Worm (Caenorhabditis elegans) whole organism, young adult: ENCODE measurements around the gene rol-6.

Experiments
- B0336.3 ChIP-seq: fragments of 200-800 bp; sonication (Bioruptor generic); IDR thresholded peaks from 2 replicates; pipeline ENCODE4 v1.3.6; 2022; ENCODE audit warnings: missing genetic modification characterization, missing compliant biosample characterization
- F10E7.11 ChIP-seq: sonication (generic microtip); optimal IDR thresholded peaks from 2 replicates; lab custom pipeline; 2017; ENCODE audit warnings: mild to moderate bottlenecking, missing genetic modification characterization, moderate library complexity, missing compliant biosample characterization
- F23B12.7 ChIP-seq: sonication (generic microtip); optimal IDR thresholded peaks from 2 replicates; lab custom pipeline; 2017; ENCODE audit warnings: missing genetic modification characterization, mild to moderate bottlenecking, missing compliant biosample characterization, antibody characterized with exemption, moderate library complexity; ENCODE audit not compliant: insufficient read depth
- F37B4.10 ChIP-seq: fragments of 200-800 bp; sonication (Bioruptor generic); IDR thresholded peaks from 2 replicates; pipeline ENCODE4 v1.3.6; 2022; ENCODE audit warnings: missing genetic modification characterization, missing compliant biosample characterization
- F55B11.4 ChIP-seq: sonication (generic microtip); optimal IDR thresholded peaks from 2 replicates; lab custom pipeline; 2016; ENCODE audit warnings: missing compliant biosample characterization, missing genetic modification characterization, borderline replicate concordance; ENCODE audit not compliant: insufficient read depth
- F57A8.1 ChIP-seq: fragments of 200-800 bp; sonication (Bioruptor generic); optimal IDR thresholded peaks from 2 replicates; lab custom pipeline; 2018; ENCODE audit warnings: mild to moderate bottlenecking, missing genetic modification characterization, moderate library complexity, missing compliant biosample characterization
- K11D2.4 ChIP-seq: fragments of 200-800 bp; sonication (Bioruptor generic); IDR thresholded peaks from 2 replicates; pipeline ENCODE4 v1.3.6; 2022; ENCODE audit warnings: missing genetic modification reagents, missing genetic modification characterization, missing compliant biosample characterization
- T26A5.8 ChIP-seq: sonication (generic microtip); optimal IDR thresholded peaks from 2 replicates; lab custom pipeline; 2016; ENCODE audit warnings: missing genetic modification characterization, missing compliant biosample characterization
- Y95B8A.8 ChIP-seq: fragments of 200-800 bp; sonication (Bioruptor generic); IDR thresholded peaks from 2 replicates; pipeline ENCODE4 v1.3.6; 2022; ENCODE audit warnings: missing genetic modification reagents, missing genetic modification characterization, missing compliant biosample characterization
- atf-7 ChIP-seq: sonication (generic microtip); optimal IDR thresholded peaks from 2 replicates; lab custom pipeline; 2017; ENCODE audit warnings: mild to moderate bottlenecking, missing genetic modification characterization, missing compliant biosample characterization
- athp-1 ChIP-seq: sonication (generic microtip); optimal IDR thresholded peaks from 2 replicates; lab custom pipeline; 2017; ENCODE audit warnings: mild to moderate bottlenecking, missing genetic modification characterization, missing compliant biosample characterization
- attf-3 ChIP-seq: fragments of 200-800 bp; sonication (Bioruptor generic); conservative IDR thresholded peaks from 2 replicates; pipeline ENCODE4 v1.3.6; 2022; ENCODE audit warnings: missing genetic modification reagents, missing genetic modification characterization, missing compliant biosample characterization
- attf-6 ChIP-seq: fragments of 200-800 bp; sonication (Bioruptor generic); IDR thresholded peaks from 2 replicates; pipeline ENCODE4 v1.3.6; 2022; ENCODE audit warnings: missing genetic modification reagents, missing genetic modification characterization, missing compliant biosample characterization
- ceh-27 ChIP-seq: fragments of 200-800 bp; sonication (Bioruptor generic); optimal IDR thresholded peaks from 2 replicates; lab custom pipeline; 2018; ENCODE audit warnings: mild to moderate bottlenecking, missing genetic modification characterization, moderate library complexity, missing compliant biosample characterization
- ceh-40 ChIP-seq: fragments of 200-800 bp; sonication (Bioruptor generic); IDR thresholded peaks from 2 replicates; pipeline ENCODE4 v1.3.6; 2022; ENCODE audit warnings: missing genetic modification characterization, missing compliant biosample characterization
- ceh-58 ChIP-seq: fragments of 200-800 bp; sonication (Bioruptor generic); IDR thresholded peaks from 2 replicates; pipeline ENCODE4 v1.3.6; 2022; ENCODE audit warnings: missing genetic modification characterization, missing compliant biosample characterization
- ceh-91 ChIP-seq: fragments of 200-800 bp; sonication (Bioruptor generic); IDR thresholded peaks from 2 replicates; pipeline ENCODE4 v1.3.6; 2022; ENCODE audit warnings: missing genetic modification reagents, missing genetic modification characterization, missing compliant biosample characterization
- chd-7 ChIP-seq: sonication (generic microtip); optimal IDR thresholded peaks from 2 replicates; lab custom pipeline; 2016; ENCODE audit warnings: mild to moderate bottlenecking, missing genetic modification characterization, moderate library complexity, missing compliant biosample characterization
- dpff-1 ChIP-seq: sonication (generic microtip); optimal IDR thresholded peaks from 2 replicates; lab custom pipeline; 2017; ENCODE audit warnings: mild to moderate bottlenecking, missing genetic modification characterization, missing compliant biosample characterization
- fkh-3 ChIP-seq: sonication (generic microtip); optimal IDR thresholded peaks from 2 replicates; lab custom pipeline; 2016; ENCODE audit warnings: mild to moderate bottlenecking, missing genetic modification characterization, missing compliant biosample characterization
- him-1 ChIP-seq: sonication (generic microtip); optimal IDR thresholded peaks from 2 replicates; lab custom pipeline; 2016; ENCODE audit warnings: missing genotype, missing genetic modification reagents, missing genetic modification characterization, missing compliant biosample characterization
- hmg-20 ChIP-seq: fragments of 200-800 bp; sonication (Bioruptor generic); IDR thresholded peaks from 2 replicates; pipeline ENCODE4 v1.3.6; 2022; ENCODE audit warnings: missing genetic modification reagents, missing genetic modification characterization, missing compliant biosample characterization
- hrde-1 ChIP-seq: sonication (generic microtip); optimal IDR thresholded peaks from 2 replicates; lab custom pipeline; 2016; ENCODE audit warnings: missing genetic modification characterization, mild to moderate bottlenecking, missing compliant biosample characterization, moderate library complexity, missing genotype, missing genetic modification reagents, borderline replicate concordance
- hsf-1 ChIP-seq: fragments of 200-800 bp; sonication (Bioruptor generic); IDR thresholded peaks from 2 replicates; pipeline ENCODE4 v1.3.6; 2022; ENCODE audit warnings: missing genetic modification reagents, missing genetic modification characterization, missing compliant biosample characterization
- lag-1 ChIP-seq: fragments of 200-800 bp; sonication (Bioruptor generic); IDR thresholded peaks from 2 replicates; pipeline ENCODE4 v1.3.6; 2022; ENCODE audit warnings: missing genetic modification reagents, missing genetic modification characterization, missing compliant biosample characterization
- let-607 ChIP-seq, 2 experiments: fragments of 200-800 bp in 1 of 2; sonication (Bioruptor generic) in 1 of 2; sonication (generic microtip) in 1 of 2; optimal IDR thresholded peaks; 2 replicates each; lab custom pipeline; 2016 to 2018; ENCODE audit warnings: mild to moderate bottlenecking in 2 of 2, missing compliant biosample characterization in 2 of 2, missing genetic modification characterization in 2 of 2, moderate library complexity in 2 of 2, missing genotype in 1 of 2
- lin-26 ChIP-seq: fragments of 200-800 bp; sonication (Bioruptor generic); IDR thresholded peaks from 2 replicates; pipeline ENCODE4 v1.3.6; 2022; ENCODE audit warnings: missing genetic modification reagents, missing genetic modification characterization, missing compliant biosample characterization
- lsy-27 ChIP-seq: sonication (generic microtip); optimal IDR thresholded peaks from 2 replicates; lab custom pipeline; 2017; ENCODE audit warnings: missing genetic modification characterization, mild to moderate bottlenecking, missing compliant biosample characterization, antibody characterized with exemption, missing genotype, borderline replicate concordance; ENCODE audit not compliant: insufficient read depth
- madf-3 ChIP-seq: fragments of 200-800 bp; sonication (Bioruptor generic); IDR thresholded peaks from 2 replicates; pipeline ENCODE4 v1.3.6; 2022; ENCODE audit warnings: missing genetic modification reagents, missing genetic modification characterization, missing compliant biosample characterization
- mel-28 ChIP-seq: sonication (generic microtip); optimal IDR thresholded peaks from 2 replicates; lab custom pipeline; 2016; ENCODE audit warnings: borderline replicate concordance, mild to moderate bottlenecking, missing genetic modification characterization, missing compliant biosample characterization
- mes-4 ChIP-seq: sonication (generic microtip); optimal IDR thresholded peaks from 2 replicates; lab custom pipeline; 2016; ENCODE audit warnings: missing genotype, missing genetic modification characterization, missing compliant biosample characterization
- mxl-1 ChIP-seq: sonication (generic microtip); optimal IDR thresholded peaks from 2 replicates; lab custom pipeline; 2016; ENCODE audit warnings: missing genetic modification characterization, missing compliant biosample characterization
- nfya-2 ChIP-seq: fragments of 200-800 bp; sonication (Bioruptor generic); IDR thresholded peaks from 2 replicates; pipeline ENCODE4 v1.3.6; 2022; ENCODE audit warnings: missing genetic modification reagents, missing genetic modification characterization, missing compliant biosample characterization
- nfyb-1 ChIP-seq: fragments of 200-800 bp; sonication (Bioruptor generic); IDR thresholded peaks from 2 replicates; pipeline ENCODE4 v1.3.6; 2022; ENCODE audit warnings: missing genetic modification reagents, missing genetic modification characterization, missing compliant biosample characterization
- nhr-80 ChIP-seq: sonication (generic microtip); optimal IDR thresholded peaks from 2 replicates; lab custom pipeline; 2016; ENCODE audit warnings: missing genetic modification characterization, missing compliant biosample characterization
- rcor-1 ChIP-seq: fragments of 200-800 bp; sonication (Bioruptor generic); IDR thresholded peaks from 2 replicates; pipeline ENCODE4 v1.3.6; 2022; ENCODE audit warnings: missing genetic modification reagents, missing genetic modification characterization, missing compliant biosample characterization
- rec-8 ChIP-seq, 2 experiments: sonication (generic microtip); optimal IDR thresholded peaks; 2 replicates each; lab custom pipeline; 2016; ENCODE audit warnings: mild to moderate bottlenecking in 2 of 2, missing genetic modification characterization in 2 of 2, missing genetic modification reagents in 2 of 2, missing genotype in 2 of 2, missing biosample characterization in 1 of 2, missing compliant biosample characterization in 1 of 2, moderate library complexity in 1 of 2
- repo-1 ChIP-seq: sonication (generic microtip); optimal IDR thresholded peaks from 2 replicates; lab custom pipeline; 2017; ENCODE audit warnings: mild to moderate bottlenecking, missing genetic modification characterization, missing compliant biosample characterization
- sdz-38 ChIP-seq: sonication (generic microtip); optimal IDR thresholded peaks from 2 replicates; lab custom pipeline; 2016; ENCODE audit warnings: missing genotype, missing genetic modification characterization, missing compliant biosample characterization
- snpc-1.1 ChIP-seq: sonication (generic microtip); optimal IDR thresholded peaks from 2 replicates; lab custom pipeline; 2017; ENCODE audit warnings: missing genetic modification characterization, mild to moderate bottlenecking, missing compliant biosample characterization, antibody characterized with exemption, moderate library complexity, missing genotype, missing genetic modification reagents; ENCODE audit not compliant: insufficient read depth
- sptf-2 ChIP-seq: fragments of 200-800 bp; sonication (Bioruptor generic); optimal IDR thresholded peaks from 2 replicates; lab custom pipeline; 2018; ENCODE audit warnings: mild to moderate bottlenecking, missing genetic modification characterization, missing compliant biosample characterization
- unc-62 ChIP-seq: fragments of 150-350 bp; optimal IDR thresholded peaks from 2 replicates; lab custom pipeline; 2014; ENCODE audit warnings: missing biosample characterization, missing genetic modification reagents, missing genetic modification characterization
- ztf-18 ChIP-seq: sonication (generic microtip); optimal IDR thresholded peaks from 2 replicates; lab custom pipeline; 2016; ENCODE audit warnings: missing genotype, mild to moderate bottlenecking, missing genetic modification characterization, missing compliant biosample characterization

rol-6 gene

ce11 chrII:8747246-8747938, 14.5 kb downstream of the rol-6 start (continued):
- peak; percentile 98 for TF ChIP-seq repo-1 (tag; lab: Kevin White, UChicago)
- TF ChIP-seq ztf-18, result peak; percentile 7
- no peak for TF ChIP-seq ceh-91 (GFP tag; lab: Robert Waterston, UW)
- TF ChIP-seq ceh-27 (GFP tag; lab: Kevin White, UChicago), result no peak
- peak; percentile 63 for TF ChIP-seq mxl-1 (tag; lab: Kevin White, UChicago)
- no peak for TF ChIP-seq hsf-1
- peak; percentile 36; the same call in 1 of the 2 replicates for TF ChIP-seq hmg-20 (GFP tag; lab: Robert Waterston, UW)
- no peak for TF ChIP-seq F23B12.7 (tag; lab: Kevin White, UChicago)
- peak; percentile 2 for TF ChIP-seq atf-7 (tag; lab: Kevin White, UChicago)
- no peak for TF ChIP-seq T26A5.8 (tag; lab: Kevin White, UChicago)
- peak; percentile 88 for TF ChIP-seq B0336.3
- peak; percentile 66; the same call in 1 of the 2 replicates for TF ChIP-seq madf-3 (GFP tag; lab: Robert Waterston, UW)
- TF ChIP-seq chd-7 (tag; lab: Kevin White, UChicago), result peak; percentile 86
- TF ChIP-seq Y95B8A.8, result peak; percentile 82; the same call in 1 of the 2 replicates
- peak; percentile 12 for TF ChIP-seq mel-28 (tag; lab: Kevin White, UChicago)
- peak; percentile 36; the same call in 1 of the 2 replicates for TF ChIP-seq ceh-58 (GFP tag; lab: Robert Waterston, UW)
- TF ChIP-seq lsy-27 (tag; lab: Kevin White, UChicago), result no peak
- no peak for TF ChIP-seq attf-6 (GFP tag; lab: Robert Waterston, UW)
- 0 out of 2 replicates have a peak, but pooled peaks have one; percentile 80 for TF ChIP-seq F37B4.10 (GFP tag; lab: Robert Waterston, UW)
- TF ChIP-seq rec-8 (tag; optimal IDR thresholded peaks at IDR 0.05; lab: Kevin White, UChicago), result no peak
- TF ChIP-seq K11D2.4, result peak; percentile 78
- TF ChIP-seq lin-26 (GFP tag; lab: Robert Waterston, UW), result peak; percentile 88
- TF ChIP-seq unc-62 (GFP tag; lab: Kevin White, UChicago), result no peak
- TF ChIP-seq let-607 (tag; optimal IDR thresholded peaks at IDR 0.05; lab: Kevin White, UChicago), result peak; percentile 39 to 41
- no peak for TF ChIP-seq him-1 (tag; lab: Kevin White, UChicago)
- TF ChIP-seq rcor-1 (GFP tag; lab: Robert Waterston, UW), result 0 out of 2 replicates have a peak, but pooled peaks have one; percentile 9
- TF ChIP-seq nfyb-1, result peak; percentile 78
- peak; percentile 59 for TF ChIP-seq nhr-80 (tag; lab: Kevin White, UChicago)
- no peak for TF ChIP-seq athp-1 (tag; lab: Kevin White, UChicago)
- TF ChIP-seq ceh-40 (GFP tag; lab: Robert Waterston, UW), result peak; percentile 55; the same call in 1 of the 2 replicates
- TF ChIP-seq sdz-38 (tag; lab: Kevin White, UChicago), result no peak
- no peak for TF ChIP-seq F10E7.11 (tag; lab: Kevin White, UChicago)
- no peak for TF ChIP-seq mes-4 (tag; lab: Kevin White, UChicago)
- TF ChIP-seq snpc-1.1, result no peak
- TF ChIP-seq hrde-1 (tag; lab: Kevin White, UChicago), result no peak
- TF ChIP-seq dpff-1 (tag; lab: Kevin White, UChicago), result no peak
- TF ChIP-seq fkh-3, result no peak
- TF ChIP-seq attf-3, result no peak
- no peak for TF ChIP-seq sptf-2 (GFP tag; lab: Kevin White, UChicago)
- no peak for TF ChIP-seq F57A8.1
- TF ChIP-seq F55B11.4 (tag; lab: Kevin White, UChicago), result no peak
- TF ChIP-seq nfya-2 (GFP tag; lab: Robert Waterston, UW), result no peak
- no peak for TF ChIP-seq lag-1
